Fruit fly (Drosophila melanogaster): ENCODE data around the gene CG15196.

Gene CG15196

dm6 chrX:11393003-11393620, 16.6 kb upstream of the CG15196 start:
- TF ChIP-seq foxo (GFP tag; optimal IDR thresholded peaks at IDR 0.05) (peak in 1 of 2 experiments; percentile 10), psq (GFP tag; optimal IDR thresholded peaks at IDR 0.05) (no peak)

dm6 chrX:11404247-11404646, 5.5 kb upstream of the CG15196 start:
- TF ChIP-seq dmrt93B (GFP tag; optimal IDR thresholded peaks at IDR 0.05) (no peak), Sp1 (GFP tag; optimal IDR thresholded peaks at IDR 0.05) (no peak), Hnf4 (GFP tag; optimal IDR thresholded peaks at IDR 0.05) (no peak), Dif (GFP tag; optimal IDR thresholded peaks at IDR 0.05; ENCODE audit: partially characterized antibody) (no peak), GATAd (GFP tag; optimal IDR thresholded peaks at IDR 0.05) (no peak), Hr83 (GFP tag; optimal IDR thresholded peaks at IDR 0.05; ENCODE audit: poor library complexity, severe bottlenecking) (no peak), HLH106 (tag; optimal IDR thresholded peaks at IDR 0.05) (no peak), psq (GFP tag; optimal IDR thresholded peaks at IDR 0.05) (no peak), Myc (optimal IDR thresholded peaks at IDR 0.05) (no peak), lola (GFP tag; optimal IDR thresholded peaks at IDR 0.05) (no peak), jim (GFP tag; optimal IDR thresholded peaks at IDR 0.05) (no peak)

dm6 chrX:11413090-11413489, 3.3 kb downstream of the CG15196 start, which contains the start of gene Gr10b:
Gene Gr10b (minus strand): TSS chrX:11413190.
- TF ChIP-seq HLH106 (tag; optimal IDR thresholded peaks at IDR 0.05): no peak
- no peak for TF ChIP-seq dsf (GFP tag; optimal IDR thresholded peaks at IDR 0.05; ENCODE audit: borderline replicate concordance)
- TF ChIP-seq Hnf4 (GFP tag; optimal IDR thresholded peaks at IDR 0.05): no peak
- TF ChIP-seq Hr83 (GFP tag; optimal IDR thresholded peaks at IDR 0.05; ENCODE audit: poor library complexity, severe bottlenecking): no peak
- TF ChIP-seq psq (GFP tag; optimal IDR thresholded peaks at IDR 0.05): no peak
- TF ChIP-seq Dif (GFP tag; optimal IDR thresholded peaks at IDR 0.05; ENCODE audit: partially characterized antibody): no peak
- no peak for TF ChIP-seq woc (GFP tag; optimal IDR thresholded peaks at IDR 0.05)
- no peak for TF ChIP-seq pan (optimal IDR thresholded peaks at IDR 0.05)
- TF ChIP-seq usp (GFP tag; optimal IDR thresholded peaks at IDR 0.05): no peak
- TF ChIP-seq ey (GFP tag; optimal IDR thresholded peaks at IDR 0.05): no peak
- TF ChIP-seq sage (GFP tag; optimal IDR thresholded peaks at IDR 0.05): no peak
- TF ChIP-seq sv (GFP tag; optimal IDR thresholded peaks at IDR 0.05): no peak
- no peak for TF ChIP-seq foxo (GFP tag; optimal IDR thresholded peaks at IDR 0.05)
- TF ChIP-seq rgr (GFP tag; optimal IDR thresholded peaks at IDR 0.05): no peak
- TF ChIP-seq tai (GFP tag; optimal IDR thresholded peaks at IDR 0.05): no peak
- TF ChIP-seq OdsH (GFP tag; optimal IDR thresholded peaks at IDR 0.05): no peak
- TF ChIP-seq Dfd (GFP tag; optimal IDR thresholded peaks at IDR 0.05): no peak
- no peak for TF ChIP-seq Vsx2 (GFP tag; optimal IDR thresholded peaks at IDR 0.05; ENCODE audit: partially characterized antibody)

dm6 chrX:11417322-11417721, 7.6 kb downstream of the CG15196 start, which contains the start of the genes Gr10a and Or10a:
Gene Gr10a (minus strand): TSS chrX:11417422.
Gene Or10a (minus strand): TSS chrX:11417422.
- TF ChIP-seq Vsx2 (GFP tag; optimal IDR thresholded peaks at IDR 0.05; ENCODE audit: partially characterized antibody) (no peak), dl (GFP tag; optimal IDR thresholded peaks at IDR 0.05; ENCODE audit: insufficient read depth in 1 of 2, partially characterized antibody in 2 of 2) (no peak), Jra (GFP tag; optimal IDR thresholded peaks at IDR 0.05) (no peak), Dfd (GFP tag; optimal IDR thresholded peaks at IDR 0.05) (no peak)

- TF ChIP-seq HLH106 (tag; optimal IDR thresholded peaks at IDR 0.05): peak; percentile 1
- no peak for TF ChIP-seq pan (optimal IDR thresholded peaks at IDR 0.05)
- no peak for TF ChIP-seq dl (GFP tag; optimal IDR thresholded peaks at IDR 0.05; ENCODE audit: insufficient read depth in 1 of 2, partially characterized antibody in 2 of 2)
- no peak for TF ChIP-seq psq (GFP tag; optimal IDR thresholded peaks at IDR 0.05)
- TF ChIP-seq tai (GFP tag; optimal IDR thresholded peaks at IDR 0.05): no peak
- TF ChIP-seq CG32264 (GFP tag; optimal IDR thresholded peaks at IDR 0.05): no peak
Measured at dm6 chrX:11419212-11419611, 9.5 kb downstream of the CG15196 start.

DNA sequence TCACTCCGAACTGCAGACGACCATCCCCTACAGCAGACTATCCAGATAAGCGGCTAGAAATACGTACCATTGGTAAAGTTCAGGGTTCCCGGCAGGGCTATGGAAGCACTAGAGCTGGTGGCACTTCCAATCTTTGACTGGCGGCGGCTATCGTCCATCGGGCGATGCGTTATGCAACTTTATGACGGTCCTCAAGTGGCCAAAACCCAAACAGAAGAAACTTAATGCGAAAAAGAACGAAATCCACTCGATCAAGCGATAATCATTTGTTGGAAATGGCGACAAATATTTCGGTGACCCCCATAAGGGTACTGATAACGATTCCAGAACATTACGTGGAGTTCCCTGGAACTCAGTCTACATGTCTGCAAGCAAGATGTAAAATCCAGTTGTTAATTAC, 10.2 kb downstream of the CG15196 start:
- TF ChIP-seq brk (GFP tag; optimal IDR thresholded peaks at IDR 0.05) (no peak), CG9705 (GFP tag; optimal IDR thresholded peaks at IDR 0.05) (no peak), rgr (GFP tag; optimal IDR thresholded peaks at IDR 0.05) (no peak), dl (GFP tag; optimal IDR thresholded peaks at IDR 0.05; ENCODE audit: insufficient read depth in 1 of 2, partially characterized antibody in 2 of 2) (no peak), usp (GFP tag; optimal IDR thresholded peaks at IDR 0.05) (no peak), fru (GFP tag; optimal IDR thresholded peaks at IDR 0.05) (no peak), h (GFP tag; optimal IDR thresholded peaks at IDR 0.05) (no peak), Abd-B (GFP tag; optimal IDR thresholded peaks at IDR 0.05) (no peak), Hr78 (GFP tag; optimal IDR thresholded peaks at IDR 0.05) (no peak)

All from whole organism, wandering third instar larva.